Fruit fly (Drosophila melanogaster) whole organism, embryonic: ENCODE results near the gene mRpL13.

ENCODE experiments used
- Asciz ChIP-seq: fragments of 200-800 bp; sonication (Bioruptor generic); optimal IDR thresholded peaks from 2 replicates; lab custom pipeline; 2017; ENCODE audit warnings: missing biosample characterization, mild to moderate bottlenecking, missing genetic modification characterization, missing genetic modification reagents
- Awh ChIP-seq: fragments of 200-800 bp; sonication (Bioruptor generic); IDR thresholded peaks from 2 replicates; pipeline ENCODE4, ENCODE4 v1.3.6; 2022; ENCODE audit warnings: missing biosample characterization, missing genetic modification characterization
- C15 ChIP-seq: fragments of 200-800 bp; sonication (Bioruptor generic); IDR thresholded peaks from 3 replicates; pipeline ENCODE4 v1.3.6; 2022; ENCODE audit warnings: missing biosample characterization, missing genetic modification characterization
- CG10209 ChIP-seq: fragments of 200-800 bp; sonication (Bioruptor generic); optimal IDR thresholded peaks from 3 replicates; lab custom pipeline; 2017; ENCODE audit warnings: missing biosample characterization, mild to moderate bottlenecking, missing genetic modification characterization, missing genetic modification reagents
- CG10366 ChIP-seq: fragments of 200-800 bp; sonication (Bioruptor generic); IDR thresholded peaks from 2 replicates; pipeline ENCODE4 v1.3.6; 2022; ENCODE audit warnings: missing biosample characterization, missing genetic modification characterization
- CG10543 ChIP-seq: fragments of 200-800 bp; sonication (Bioruptor generic); optimal IDR thresholded peaks from 3 replicates; lab custom pipeline; 2017; ENCODE audit warnings: missing biosample characterization, mild to moderate bottlenecking, missing genetic modification characterization, moderate library complexity
- CG11456 ChIP-seq: fragments of 200-800 bp; sonication (Bioruptor generic); IDR thresholded peaks from 3 replicates; pipeline ENCODE4 v1.3.6; 2022; ENCODE audit warnings: missing biosample characterization, missing genetic modification characterization
- CG13424 ChIP-seq: fragments of 200-800 bp; sonication (Bioruptor generic); optimal IDR thresholded peaks from 2 replicates; lab custom pipeline; 2019; ENCODE audit warnings: missing biosample characterization, mild to moderate bottlenecking, missing genetic modification characterization, moderate library complexity
- CG13624 ChIP-seq: fragments of 200-800 bp; sonication (Bioruptor generic); optimal IDR thresholded peaks from 2 replicates; lab custom pipeline; 2016; ENCODE audit warnings: missing biosample characterization, missing genetic modification characterization
- CG15601 ChIP-seq: fragments of 200-800 bp; sonication (Bioruptor generic); optimal IDR thresholded peaks from 3 replicates; lab custom pipeline; 2019; ENCODE audit warnings: missing biosample characterization, mild to moderate bottlenecking, missing genetic modification characterization, moderate library complexity
- CG15696 ChIP-seq: fragments of 200-800 bp; sonication (Bioruptor generic); optimal IDR thresholded peaks from 2 replicates; lab custom pipeline; 2019; ENCODE audit warnings: missing biosample characterization, mild to moderate bottlenecking, missing genetic modification characterization, moderate library complexity
- CG1647 ChIP-seq: fragments of 200-800 bp; sonication (Bioruptor generic); optimal IDR thresholded peaks from 3 replicates; lab custom pipeline; 2016; ENCODE audit warnings: missing biosample characterization, missing genetic modification characterization
- CG16815 ChIP-seq: fragments of 200-800 bp; sonication (Bioruptor generic); optimal IDR thresholded peaks from 3 replicates; lab custom pipeline; 2017; ENCODE audit warnings: missing biosample characterization, mild to moderate bottlenecking, missing genetic modification characterization
- CG17359 ChIP-seq: fragments of 200-800 bp; sonication (Bioruptor generic); optimal IDR thresholded peaks from 3 replicates; lab custom pipeline; 2018; ENCODE audit warnings: missing biosample characterization, mild to moderate bottlenecking, missing genetic modification characterization, moderate library complexity
- CG17568 ChIP-seq: fragments of 200-800 bp; sonication (Bioruptor generic); optimal IDR thresholded peaks from 2 replicates; lab custom pipeline; 2018; ENCODE audit warnings: missing biosample characterization, mild to moderate bottlenecking, missing genetic modification characterization, moderate library complexity
- CG18599 ChIP-seq: fragments of 200-800 bp; sonication (Bioruptor generic); optimal IDR thresholded peaks from 3 replicates; lab custom pipeline; 2017; ENCODE audit warnings: missing biosample characterization, missing genetic modification characterization, mild to moderate bottlenecking, moderate library complexity, missing genetic modification reagents
- CG18764 ChIP-seq: fragments of 200-800 bp; sonication (Bioruptor generic); optimal IDR thresholded peaks from 3 replicates; lab custom pipeline; 2016; ENCODE audit warnings: missing biosample characterization, missing genetic modification characterization
- CG31388 ChIP-seq: fragments of 200-800 bp; sonication (Bioruptor generic); optimal IDR thresholded peaks from 2 replicates; lab custom pipeline; 2016; ENCODE audit warnings: missing biosample characterization, missing genetic modification characterization
- CG4282 ChIP-seq: fragments of 200-800 bp; sonication (Bioruptor generic); optimal IDR thresholded peaks from 2 replicates; lab custom pipeline; 2016; ENCODE audit warnings: missing biosample characterization, missing genetic modification characterization
- CG7271 ChIP-seq: fragments of 200-800 bp; sonication (Bioruptor generic); optimal IDR thresholded peaks from 2 replicates; lab custom pipeline; 2018; ENCODE audit warnings: missing biosample characterization, mild to moderate bottlenecking, missing genetic modification characterization, moderate library complexity
- CG9215 ChIP-seq: fragments of 200-800 bp; sonication (Bioruptor generic); IDR thresholded peaks from 2 replicates; pipeline ENCODE4 v1.3.6; 2022; ENCODE audit warnings: missing biosample characterization, missing genetic modification characterization
- CrebB ChIP-seq: fragments of 200-800 bp; sonication (Bioruptor generic); optimal IDR thresholded peaks from 3 replicates; lab custom pipeline; 2018; ENCODE audit warnings: missing biosample characterization, mild to moderate bottlenecking, missing genetic modification characterization
- D ChIP-seq, 2 experiments: fragments of 200-800 bp in 1 of 2; fragments of >200 bp in 1 of 2; sonication (Bioruptor generic) in 1 of 2; optimal IDR thresholded peaks; 2 replicates in 1 of 2; 3 replicates in 1 of 2; lab custom pipeline; 2017; ENCODE audit warnings: mild to moderate bottlenecking in 1 of 2, missing biosample characterization in 1 of 2, missing genetic modification characterization in 1 of 2, missing genetic modification reagents in 1 of 2
- Doc3 ChIP-seq: fragments of 200-800 bp; sonication (Bioruptor generic); IDR thresholded peaks from 3 replicates; pipeline ENCODE4 v1.3.6; 2022; ENCODE audit warnings: missing biosample characterization, missing genetic modification characterization; ENCODE audit not compliant: partially characterized antibody
- HmgZ ChIP-seq: fragments of 200-800 bp; sonication (Bioruptor generic); optimal IDR thresholded peaks from 2 replicates; lab custom pipeline; 2018; ENCODE audit warnings: missing biosample characterization, mild to moderate bottlenecking, missing genetic modification characterization
- Hr3 ChIP-seq: fragments of 200-800 bp; sonication (Bioruptor generic); optimal IDR thresholded peaks from 3 replicates; lab custom pipeline; 2016; ENCODE audit warnings: missing biosample characterization, missing genetic modification characterization
- Nf-YB ChIP-seq: fragments of 200-800 bp; sonication (Bioruptor generic); optimal IDR thresholded peaks from 3 replicates; lab custom pipeline; 2019; ENCODE audit warnings: missing biosample characterization, mild to moderate bottlenecking, missing genetic modification characterization, moderate library complexity
- Sry-δ ChIP-seq: fragments of 200-800 bp; sonication (Bioruptor generic); optimal IDR thresholded peaks from 2 replicates; lab custom pipeline; 2016; ENCODE audit warnings: missing biosample characterization, missing genetic modification characterization
- Xrp1 ChIP-seq: fragments of 200-800 bp; sonication (Bioruptor generic); IDR thresholded peaks from 2 replicates; pipeline ENCODE4 v1.3.6; 2022; ENCODE audit warnings: missing biosample characterization, missing genetic modification characterization
- bigmax ChIP-seq: fragments of 200-800 bp; sonication (Bioruptor generic); optimal IDR thresholded peaks from 2 replicates; lab custom pipeline; 2018; ENCODE audit warnings: missing biosample characterization, mild to moderate bottlenecking, missing genetic modification characterization
- btn ChIP-seq: fragments of 200-800 bp; sonication (Bioruptor generic); optimal IDR thresholded peaks from 2 replicates; lab custom pipeline; 2016; ENCODE audit warnings: missing biosample characterization, missing genetic modification characterization
- chm ChIP-seq: fragments of 200-800 bp; sonication (Bioruptor generic); IDR thresholded peaks from 2 replicates; pipeline ENCODE4 v1.3.6; 2022; ENCODE audit warnings: missing biosample characterization, missing genetic modification characterization
- crp ChIP-seq, 2 experiments: fragments of 200-800 bp; sonication (Bioruptor generic); optimal IDR thresholded peaks; 2 replicates in 1 of 2; 3 replicates in 1 of 2; lab custom pipeline; 2017; ENCODE audit warnings: missing biosample characterization in 2 of 2, missing genetic modification characterization in 2 of 2, mild to moderate bottlenecking in 1 of 2, moderate library complexity in 1 of 2
- dmrt11E ChIP-seq: fragments of 200-800 bp; sonication (Bioruptor generic); optimal IDR thresholded peaks from 3 replicates; lab custom pipeline; 2018; ENCODE audit warnings: missing biosample characterization, mild to moderate bottlenecking, missing genetic modification characterization, moderate library complexity
- en ChIP-seq: fragments of 200-800 bp; sonication (Bioruptor generic); optimal IDR thresholded peaks from 2 replicates; lab custom pipeline; 2016; ENCODE audit warnings: missing biosample characterization, missing genetic modification characterization
- exex ChIP-seq: fragments of 200-800 bp; sonication (Bioruptor generic); optimal IDR thresholded peaks from 4 replicates; lab custom pipeline; 2018; ENCODE audit warnings: missing biosample characterization, mild to moderate bottlenecking, missing genetic modification characterization, moderate library complexity
- fu2 ChIP-seq: fragments of 200-800 bp; sonication (Bioruptor generic); optimal IDR thresholded peaks from 2 replicates; lab custom pipeline; 2016; ENCODE audit warnings: missing biosample characterization, missing genetic modification characterization
- gt ChIP-seq: fragments of 200-800 bp; sonication (Bioruptor generic); IDR thresholded peaks from 2 replicates; pipeline ENCODE4 v1.3.6; 2022; ENCODE audit warnings: missing biosample characterization, missing genetic modification characterization
- jumu ChIP-seq: fragments of 200-800 bp; sonication (Bioruptor generic); optimal IDR thresholded peaks from 3 replicates; lab custom pipeline; 2016; ENCODE audit warnings: missing biosample characterization, missing genetic modification characterization
- otp ChIP-seq: fragments of 200-800 bp; sonication (Bioruptor generic); IDR thresholded peaks from 3 replicates; pipeline ENCODE4, ENCODE4 v1.3.6; 2022; ENCODE audit warnings: missing biosample characterization, missing genetic modification characterization
- p53 ChIP-seq: fragments of 200-800 bp; sonication (Bioruptor generic); optimal IDR thresholded peaks from 2 replicates; lab custom pipeline; 2016; ENCODE audit warnings: missing biosample characterization, missing genetic modification characterization
- prd ChIP-seq, 3 experiments: fragments of >200 bp in 2 of 3; fragments of 200-800 bp in 1 of 3; sonication (Bioruptor generic) in 1 of 3; optimal IDR thresholded peaks in 2 of 3; IDR thresholded peaks in 1 of 3; 2 replicates in 2 of 3; 3 replicates in 1 of 3; pipeline versions ENCODE4 v1.3.6 to Lab custom; 2017 to 2022; ENCODE audit warnings: missing biosample characterization in 1 of 3, missing genetic modification characterization in 1 of 3
- psq ChIP-seq: fragments of 200-800 bp; sonication (Bioruptor generic); optimal IDR thresholded peaks from 2 replicates; lab custom pipeline; 2017; ENCODE audit warnings: missing biosample characterization, missing genetic modification characterization
- ranshi ChIP-seq: fragments of 200-800 bp; sonication (Bioruptor generic); IDR thresholded peaks from 2 replicates; pipeline ENCODE4 v1.3.6; 2022; ENCODE audit warnings: missing biosample characterization, missing genetic modification characterization
- salm ChIP-seq: fragments of 200-800 bp; sonication (Bioruptor generic); optimal IDR thresholded peaks from 2 replicates; lab custom pipeline; 2018; ENCODE audit warnings: missing biosample characterization, mild to moderate bottlenecking, missing genetic modification characterization
- sc ChIP-seq, 3 experiments: fragments of >200 bp in 2 of 3; fragments of 200-800 bp in 1 of 3; sonication (Bioruptor generic) in 1 of 3; optimal IDR thresholded peaks; 2 replicates in 2 of 3; 3 replicates in 1 of 3; lab custom pipeline; 2017; ENCODE audit warnings: mild to moderate bottlenecking in 1 of 3, missing biosample characterization in 1 of 3, missing genetic modification characterization in 1 of 3, missing genetic modification reagents in 1 of 3
- sd ChIP-seq: fragments of 200-800 bp; sonication (Bioruptor generic); optimal IDR thresholded peaks from 3 replicates; lab custom pipeline; 2018; ENCODE audit warnings: missing biosample characterization, mild to moderate bottlenecking, missing genetic modification characterization, moderate library complexity
- zf30C ChIP-seq: fragments of 200-800 bp; sonication (Bioruptor generic); optimal IDR thresholded peaks from 3 replicates; lab custom pipeline; 2018; ENCODE audit warnings: missing biosample characterization, mild to moderate bottlenecking, missing genetic modification characterization
- zfh1 ChIP-seq: fragments of 200-800 bp; sonication (Bioruptor generic); IDR thresholded peaks from 3 replicates; pipeline ENCODE4 v1.3.6; 2022; ENCODE audit warnings: missing biosample characterization, missing genetic modification characterization
- zfh2 ChIP-seq: fragments of 200-800 bp; sonication (Bioruptor generic); optimal IDR thresholded peaks from 2 replicates; lab custom pipeline; 2016; ENCODE audit warnings: missing biosample characterization, missing genetic modification characterization

The mRpL13 gene

dm6 chr2L:18889311-18889710 is 30.3 kb upstream of the mRpL13 start (continued):
- no peak for TF ChIP-seq Doc3
- TF ChIP-seq crp (GFP tag; optimal IDR thresholded peaks at IDR 0.05; lab: Kevin White, UChicago) = no peak
- TF ChIP-seq CG1647 (GFP tag; lab: Kevin White, UChicago) = no peak
- TF ChIP-seq CG10209 (GFP tag; lab: Kevin White, UChicago) = no peak
- TF ChIP-seq p53 (GFP tag; lab: Kevin White, UChicago) = no peak
- no peak for TF ChIP-seq fu2 (GFP tag; lab: Kevin White, UChicago)
- TF ChIP-seq Asciz (GFP tag; lab: Kevin White, UChicago) = no peak
- peak; percentile 7 for TF ChIP-seq CG16815
- no peak for TF ChIP-seq Nf-YB (GFP tag; lab: Kevin White, UChicago)
- peak; percentile 52; the same call in 1 of the 2 replicates for TF ChIP-seq Xrp1 (GFP tag; lab: Robert Waterston, UW)
- TF ChIP-seq sd (tag; lab: Kevin White, UChicago) = no peak
- TF ChIP-seq CG15601 (tag; lab: Kevin White, UChicago) = no peak
- TF ChIP-seq bigmax (GFP tag; lab: Kevin White, UChicago) = no peak
- TF ChIP-seq CG11456 (GFP tag; lab: Robert Waterston, UW) = no peak
- no peak for TF ChIP-seq CG17359 (tag; lab: Kevin White, UChicago)
- TF ChIP-seq Hr3 = no peak
- TF ChIP-seq CG18764 = no peak
- TF ChIP-seq dmrt11E = peak; percentile 48
- TF ChIP-seq CG15696 = no peak
- TF ChIP-seq CG10543 = no peak
- TF ChIP-seq btn (GFP tag; lab: Kevin White, UChicago) = no peak
- no peak for TF ChIP-seq CG13624 (GFP tag; lab: Kevin White, UChicago)
- no peak for TF ChIP-seq HmgZ (tag; lab: Kevin White, UChicago)
- TF ChIP-seq psq (GFP tag; lab: Kevin White, UChicago) = no peak
- no peak for TF ChIP-seq zf30C (GFP tag; lab: Kevin White, UChicago)
- no peak for TF ChIP-seq CG9215 (GFP tag; lab: Robert Waterston, UW)
- TF ChIP-seq salm (tag; lab: Kevin White, UChicago) = no peak
- TF ChIP-seq Awh (GFP tag; lab: Robert Waterston, UW) = no peak
- peak; percentile 33; the same call in 1 of the 3 replicates for TF ChIP-seq zfh1 (GFP tag; lab: Robert Waterston, UW)
- TF ChIP-seq CG31388 (GFP tag; lab: Kevin White, UChicago) = no peak
- no peak for TF ChIP-seq CG18599
- TF ChIP-seq CrebB = no peak
- TF ChIP-seq Sry-δ (GFP tag; lab: Kevin White, UChicago) = no peak
- TF ChIP-seq ranshi (GFP tag; lab: Robert Waterston, UW) = peak; percentile 11; the same call in 1 of the 2 replicates
- TF ChIP-seq C15 = no peak
- TF ChIP-seq CG10366 = no peak
- no peak for TF ChIP-seq en (GFP tag; lab: Kevin White, UChicago)
- TF ChIP-seq D (optimal IDR thresholded peaks at IDR 0.05; lab: Kevin White, UChicago) = no peak
- no peak for TF ChIP-seq D (GFP tag; optimal IDR thresholded peaks at IDR 0.05; lab: Kevin White, UChicago)
- no peak for TF ChIP-seq exex
- no peak for TF ChIP-seq CG7271 (tag; lab: Kevin White, UChicago)
- no peak for TF ChIP-seq otp (GFP tag; lab: Robert Waterston, UW)
- no peak for TF ChIP-seq chm (GFP tag; lab: Robert Waterston, UW)
- TF ChIP-seq sc (optimal IDR thresholded peaks at IDR 0.05; lab: Kevin White, UChicago) = no peak
- peak; percentile 14 for TF ChIP-seq sc (GFP tag; optimal IDR thresholded peaks at IDR 0.05; lab: Kevin White, UChicago)
- no peak for TF ChIP-seq prd (optimal IDR thresholded peaks at IDR 0.05; lab: Kevin White, UChicago)
- TF ChIP-seq prd (GFP tag; IDR thresholded peaks at IDR 0.05; lab: Robert Waterston, UW) = peak; percentile 60; the same call in 2 of the 3 replicates
- TF ChIP-seq gt = no peak
- no peak for TF ChIP-seq jumu (GFP tag; lab: Kevin White, UChicago)
- no peak for TF ChIP-seq CG17568
- no peak for TF ChIP-seq zfh2 (GFP tag; lab: Kevin White, UChicago)
- peak; percentile 35 for TF ChIP-seq CG13424
- TF ChIP-seq CG4282 (GFP tag; lab: Kevin White, UChicago) = no peak
